Worm (Caenorhabditis elegans): ENCODE data around the gene str-96.

- no peak for TF ChIP-seq ama-1 (optimal IDR thresholded peaks at IDR 0.05)
- no peak for TF ChIP-seq tbx-11 (GFP tag; IDR thresholded peaks at IDR 0.05)
- TF ChIP-seq flt-1 (GFP tag; IDR thresholded peaks at IDR 0.05): no peak
- no peak for TF ChIP-seq hmg-4 (GFP tag; optimal IDR thresholded peaks at IDR 0.05)
- TF ChIP-seq hnd-1 (tag; optimal IDR thresholded peaks at IDR 0.05): no peak
These were observed 24.9 kb upstream of the str-96 start, which contains the start of gene nhr-291 for ce11 chrV:15318638-15319037.
